Fruit fly (Drosophila melanogaster): Measurements from ENCODE around the gene mRpL39.

- TF ChIP-seq usp (GFP tag; optimal IDR thresholded peaks at IDR 0.05) (no peak), psq (optimal IDR thresholded peaks at IDR 0.05) (no peak), pan (optimal IDR thresholded peaks at IDR 0.05) (no peak), EcR (GFP tag; optimal IDR thresholded peaks at IDR 0.05) (no peak)
These were observed 31.6 kb downstream of the mRpL39 start for dm6 chr3L:14967691-14968538.
